Worm (Caenorhabditis elegans): ENCODE results near the gene clec-75.

clec-75 gene

DNA sequence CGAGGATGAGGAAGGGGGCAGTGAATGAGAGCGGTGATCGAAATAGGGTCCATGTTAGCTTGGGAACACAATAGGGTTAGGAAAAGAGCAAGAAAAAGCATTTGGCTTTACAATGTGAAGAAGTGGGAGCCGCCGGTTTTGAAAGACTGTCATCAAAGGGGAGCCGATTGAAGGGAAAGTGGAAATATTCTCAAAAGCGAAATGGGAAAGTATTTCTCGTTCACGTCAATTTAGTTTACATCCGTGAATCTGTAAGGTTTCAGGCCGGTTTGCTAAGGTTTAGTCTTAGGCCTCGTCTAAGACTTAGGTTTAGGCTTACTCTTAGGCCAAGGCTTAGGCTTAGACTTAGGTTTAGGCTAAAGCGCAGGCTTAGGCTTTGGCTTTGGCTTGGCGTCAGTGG is 34.9 kb downstream of the clec-75 start, which contains the start of gene F47C12.7:
Gene F47C12.7, minus strand, starts transcription at position 101 of the 400 bp plus-strand sequence.
- no peak for TF ChIP-seq dao-5 (tag; optimal IDR thresholded peaks at IDR 0.05)
- no peak for TF ChIP-seq him-1 (tag; optimal IDR thresholded peaks at IDR 0.05)
- TF ChIP-seq W03F9.2 (tag; optimal IDR thresholded peaks at IDR 0.05): no peak

DNA sequence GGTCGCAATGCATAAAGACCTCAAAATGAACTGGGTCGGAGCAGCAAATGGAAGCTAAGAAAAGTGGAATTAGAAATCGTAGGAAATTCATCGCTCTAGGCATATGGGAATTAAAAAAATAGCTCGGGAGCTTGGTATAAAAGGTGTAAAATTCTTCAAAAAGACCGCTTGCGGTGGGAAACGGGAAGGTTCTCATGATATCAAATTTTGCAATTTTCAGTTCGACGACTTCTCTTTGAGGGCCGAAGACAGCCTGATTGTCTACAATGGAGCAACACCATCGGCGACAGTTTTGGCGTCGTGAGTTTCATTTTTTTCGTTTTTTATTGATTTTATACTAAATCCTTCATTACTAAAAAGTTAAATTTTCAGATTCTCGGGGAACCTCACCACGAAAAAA is 38.0 kb downstream of the clec-75 start, which contains the start of gene F47C12.8:
Gene F47C12.8, minus strand, starts transcription at position 101 of the 400 bp plus-strand sequence.
- no peak for TF ChIP-seq him-1 (tag; optimal IDR thresholded peaks at IDR 0.05)
- no peak for TF ChIP-seq W03F9.2 (tag; optimal IDR thresholded peaks at IDR 0.05)
- TF ChIP-seq dao-5 (tag; optimal IDR thresholded peaks at IDR 0.05): no peak

DNA sequence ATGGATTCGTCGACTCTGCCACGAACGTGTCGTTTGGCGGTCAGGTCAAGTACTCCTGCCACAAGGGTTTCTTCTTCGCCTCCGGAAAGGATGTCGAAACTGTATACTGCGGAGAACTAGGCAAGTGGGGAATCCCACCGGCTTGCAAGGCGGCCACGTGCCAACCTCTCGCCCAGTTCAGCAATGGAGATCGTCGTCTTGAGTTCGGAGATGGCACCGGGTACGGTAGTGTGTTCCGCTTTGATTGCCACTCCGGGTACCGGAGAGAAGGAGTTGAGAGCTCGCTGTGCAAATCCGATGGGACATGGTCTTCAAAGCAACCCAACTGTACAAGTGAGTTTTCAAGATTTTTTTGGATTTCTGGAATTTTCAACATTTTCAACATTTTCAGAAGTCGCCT is 39.1 kb downstream of the clec-75 start:
- TF ChIP-seq dao-5 (tag; optimal IDR thresholded peaks at IDR 0.05) (no peak), him-1 (tag; optimal IDR thresholded peaks at IDR 0.05) (no peak), W03F9.2 (tag; optimal IDR thresholded peaks at IDR 0.05) (no peak)

DNA sequence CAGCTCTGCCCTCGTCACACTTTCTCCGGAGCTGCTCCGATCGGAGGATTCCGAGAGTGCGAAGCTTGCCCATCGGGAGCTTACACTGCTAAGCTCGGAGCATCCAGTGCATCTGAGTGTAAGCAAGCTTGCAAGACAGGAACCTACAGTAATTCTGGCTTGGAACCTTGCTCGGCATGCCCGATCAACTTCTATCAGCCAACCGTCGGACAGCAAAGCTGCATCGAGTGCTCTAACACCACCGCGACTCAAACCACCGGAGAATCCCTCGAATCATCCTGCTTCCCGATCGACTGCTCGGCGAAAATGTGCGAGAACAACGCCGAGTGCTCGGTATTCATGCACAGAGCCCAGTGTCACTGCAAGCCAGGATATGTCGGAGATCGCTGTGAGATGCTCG is 43.7 kb downstream of the clec-75 start:
- TF ChIP-seq dao-5 (tag; optimal IDR thresholded peaks at IDR 0.05): no peak
- no peak for TF ChIP-seq W03F9.2 (tag; optimal IDR thresholded peaks at IDR 0.05)
- TF ChIP-seq him-1 (tag; optimal IDR thresholded peaks at IDR 0.05): no peak

DNA sequence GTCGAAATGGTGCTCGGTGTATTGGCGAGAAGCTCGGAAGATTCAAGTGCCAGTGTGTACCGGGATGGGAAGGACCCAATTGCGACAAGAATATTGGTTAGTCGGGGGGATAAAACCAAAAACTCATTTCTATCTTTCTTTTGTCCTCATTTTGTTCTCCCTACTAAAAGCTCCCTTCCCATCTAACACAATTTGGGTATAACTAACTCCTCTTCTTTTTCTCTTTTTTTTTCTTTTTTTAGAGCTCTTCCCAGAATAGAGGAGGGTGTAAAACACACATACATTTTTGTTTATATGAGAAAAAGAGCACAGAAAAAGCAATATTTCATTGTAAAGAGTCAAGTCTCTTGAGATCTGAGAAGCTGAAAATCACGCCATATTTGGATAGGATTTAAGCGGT is 44.6 kb downstream of the clec-75 start:
- TF ChIP-seq him-1 (tag; optimal IDR thresholded peaks at IDR 0.05) (no peak), dao-5 (tag; optimal IDR thresholded peaks at IDR 0.05) (no peak), W03F9.2 (tag; optimal IDR thresholded peaks at IDR 0.05) (no peak)

DNA sequence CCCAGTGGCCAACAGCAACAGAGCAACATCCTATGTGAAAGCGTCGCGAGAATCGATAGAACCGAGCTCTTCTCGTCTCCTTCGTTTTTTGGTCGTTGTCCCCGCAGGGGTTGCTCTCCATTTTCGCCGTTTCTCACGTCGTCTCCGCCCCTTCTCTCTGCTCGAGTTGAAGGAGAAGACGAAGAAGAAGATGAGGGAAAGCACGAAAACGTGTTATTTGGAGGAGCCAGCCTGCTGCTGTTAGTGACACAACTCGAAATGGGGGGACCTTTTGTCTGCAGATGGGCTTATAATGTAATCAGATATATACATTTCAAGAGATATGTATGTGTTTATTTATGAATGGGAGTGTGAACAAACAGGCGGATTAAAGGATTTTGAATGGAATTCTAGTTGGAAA is 47.2 kb downstream of the clec-75 start, which contains the start of gene W02C12.2:
Gene W02C12.2, minus strand, starts transcription at position 277 of the 400 bp plus-strand sequence.
- TF ChIP-seq W03F9.2 (tag; optimal IDR thresholded peaks at IDR 0.05) (no peak), him-1 (tag; optimal IDR thresholded peaks at IDR 0.05) (peak; percentile 24)

DNA sequence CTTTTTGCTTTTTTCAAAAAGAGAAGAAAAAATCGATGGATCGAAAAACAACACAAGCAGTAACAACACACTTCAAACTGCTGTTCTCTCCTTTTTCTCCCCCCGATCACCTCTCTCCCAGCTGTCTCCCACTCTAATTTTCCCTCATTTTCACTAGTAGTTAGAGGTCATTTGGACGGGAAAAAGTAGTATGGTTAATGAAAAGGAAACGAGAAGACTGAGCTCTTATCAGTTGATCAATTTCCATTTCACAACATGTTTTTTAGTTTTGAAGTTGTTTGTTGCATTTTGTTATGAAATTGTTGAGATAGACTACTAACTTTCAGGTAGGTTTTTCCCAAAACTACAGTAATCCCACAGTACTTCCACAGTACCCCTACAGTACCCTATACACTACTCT is 47.9 kb downstream of the clec-75 start:
- no peak for TF ChIP-seq dao-5 (tag; optimal IDR thresholded peaks at IDR 0.05)
- no peak for TF ChIP-seq W03F9.2 (tag; optimal IDR thresholded peaks at IDR 0.05)
- TF ChIP-seq him-1 (tag; optimal IDR thresholded peaks at IDR 0.05): no peak

DNA sequence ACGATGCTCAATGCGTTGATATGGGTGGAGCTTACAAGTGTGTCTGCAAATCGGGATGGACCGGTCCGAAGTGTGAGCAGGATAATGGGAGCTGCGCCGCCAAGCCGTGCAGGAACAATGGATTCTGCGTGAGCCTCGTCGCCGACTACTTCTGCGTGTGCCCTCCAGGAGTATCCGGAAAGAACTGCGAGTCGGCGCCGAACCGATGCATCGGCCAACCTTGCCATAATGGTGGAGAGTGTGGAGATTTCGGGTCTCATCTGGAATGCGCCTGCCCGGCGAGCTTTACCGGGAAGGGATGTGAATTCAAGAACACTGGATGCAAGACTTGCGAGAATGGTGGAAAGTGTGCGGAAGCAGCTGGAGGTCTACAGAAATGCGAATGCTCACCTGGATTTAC is 49.4 kb downstream of the clec-75 start:
- TF ChIP-seq him-1 (tag; optimal IDR thresholded peaks at IDR 0.05): no peak
- no peak for TF ChIP-seq W03F9.2 (tag; optimal IDR thresholded peaks at IDR 0.05)
- TF ChIP-seq dao-5 (tag; optimal IDR thresholded peaks at IDR 0.05): no peak
